Worm (Caenorhabditis elegans) whole organism, L4/young adult: ENCODE results near the gene C24H11.2.

Experiments
- W03F9.2 ChIP-seq: fragments of 150-350 bp; optimal IDR thresholded peaks from 2 replicates; lab custom pipeline; 2014; ENCODE audit warnings: missing biosample characterization, missing genetic modification characterization
- him-1 ChIP-seq: sonication (generic microtip); optimal IDR thresholded peaks from 2 replicates; lab custom pipeline; 2016; ENCODE audit warnings: missing genotype, missing genetic modification reagents, missing genetic modification characterization, missing compliant biosample characterization

DNA sequence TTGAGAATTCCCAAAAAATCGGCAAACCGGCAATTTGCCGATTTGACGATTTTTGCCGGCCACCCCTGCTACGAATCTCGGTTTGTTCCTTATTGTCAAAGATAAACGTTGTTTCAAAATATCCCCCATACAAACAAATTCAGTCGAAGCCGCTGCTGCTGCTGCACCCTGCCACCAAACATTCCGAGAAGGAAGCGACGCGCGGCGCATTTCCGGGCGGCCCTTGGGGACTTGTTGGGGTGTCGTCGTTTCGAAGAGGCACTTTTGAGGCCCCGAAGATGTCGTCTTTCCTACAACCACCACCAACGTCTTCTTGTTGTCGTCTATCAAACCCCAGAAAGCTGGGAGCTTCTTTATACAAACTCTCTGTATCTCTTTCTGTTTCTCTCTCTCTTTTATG, 2.2 kb upstream of the C24H11.2 start:
- TF ChIP-seq him-1 (no peak), W03F9.2 (tag; lab: Kevin White, UChicago) (no peak)
